Worm (Caenorhabditis elegans): ENCODE measurements around the gene R08A2.5.

ce11 chrV:14744824-14745223 lies 32.4 kb downstream of the R08A2.5 start:
- no peak for TF ChIP-seq ceh-19 (GFP tag; optimal IDR thresholded peaks at IDR 0.05)
- TF ChIP-seq F13H6.1 (tag; optimal IDR thresholded peaks at IDR 0.05): no peak
- no peak for TF ChIP-seq tbx-2 (tag; optimal IDR thresholded peaks at IDR 0.05)
- no peak for TF ChIP-seq hlh-6 (tag; optimal IDR thresholded peaks at IDR 0.05)
- no peak for TF ChIP-seq mec-3 (tag; optimal IDR thresholded peaks at IDR 0.05; ENCODE audit: borderline replicate concordance)
